Worm (Caenorhabditis elegans) whole organism, mixed stage, embryonic: ENCODE results near the gene znf-474.
A peak's percentile ranks its signal among the peaks of the same experiment; 100 is the strongest.

Experiments
- M03D4.4 ChIP-seq: sonication (generic microtip); optimal IDR thresholded peaks from 2 replicates; lab custom pipeline; 2017; ENCODE audit warnings: mild to moderate bottlenecking, missing genetic modification characterization, missing compliant biosample characterization
- bed-3 ChIP-seq: fragments of 200-800 bp; sonication (Bioruptor generic); optimal IDR thresholded peaks from 3 replicates; lab custom pipeline; 2018; ENCODE audit warnings: mild to moderate bottlenecking, missing genetic modification characterization, moderate library complexity, missing compliant biosample characterization
- blmp-1 ChIP-seq: fragments of 150-350 bp; optimal IDR thresholded peaks from 2 replicates; lab custom pipeline; 2014; ENCODE audit warnings: missing biosample characterization, missing genetic modification characterization
- ceh-39 ChIP-seq: fragments of 150-350 bp; optimal IDR thresholded peaks from 2 replicates; lab custom pipeline; 2014; ENCODE audit warnings: missing biosample characterization, missing genetic modification characterization
- ceh-43 ChIP-seq: fragments of 200-800 bp; sonication (Bioruptor generic); optimal IDR thresholded peaks from 2 replicates; lab custom pipeline; 2018; ENCODE audit warnings: mild to moderate bottlenecking, missing genetic modification characterization, moderate library complexity, missing compliant biosample characterization
- ceh-83 ChIP-seq: fragments of 200-800 bp; sonication (Bioruptor generic); optimal IDR thresholded peaks from 2 replicates; lab custom pipeline; 2018; ENCODE audit warnings: mild to moderate bottlenecking, missing genetic modification characterization, missing compliant biosample characterization
- ces-1 ChIP-seq: fragments of 150-350 bp; optimal IDR thresholded peaks from 2 replicates; lab custom pipeline; 2014; ENCODE audit warnings: missing biosample characterization, missing genetic modification reagents, missing genetic modification characterization
- cnd-1 ChIP-seq: fragments of 200-800 bp; sonication (Bioruptor generic); optimal IDR thresholded peaks from 2 replicates; lab custom pipeline; 2018; ENCODE audit warnings: mild to moderate bottlenecking, missing genetic modification characterization, missing compliant biosample characterization
- drap-1 ChIP-seq: fragments of 200-800 bp; sonication (Bioruptor generic); optimal IDR thresholded peaks from 3 replicates; lab custom pipeline; 2018; ENCODE audit warnings: mild to moderate bottlenecking, missing genetic modification characterization, missing compliant biosample characterization
- elt-1 ChIP-seq: sonication (generic microtip); optimal IDR thresholded peaks from 2 replicates; lab custom pipeline; 2017; ENCODE audit warnings: missing genetic modification characterization, mild to moderate bottlenecking, missing compliant biosample characterization, antibody characterized with exemption, moderate library complexity, borderline replicate concordance; ENCODE audit not compliant: insufficient read depth
- elt-3 ChIP-seq: fragments of 150-350 bp; optimal IDR thresholded peaks from 2 replicates; lab custom pipeline; 2014; ENCODE audit warnings: missing biosample characterization, missing genetic modification characterization
- flh-1 ChIP-seq: fragments of 200-800 bp; sonication (Bioruptor generic); optimal IDR thresholded peaks from 2 replicates; lab custom pipeline; 2018; ENCODE audit warnings: mild to moderate bottlenecking, missing genetic modification characterization, moderate library complexity, missing compliant biosample characterization
- ham-2 ChIP-seq: fragments of 200-800 bp; sonication (Bioruptor generic); optimal IDR thresholded peaks from 2 replicates; lab custom pipeline; 2018; ENCODE audit warnings: mild to moderate bottlenecking, missing genetic modification characterization, missing compliant biosample characterization
- hlh-1 ChIP-seq: fragments of 150-350 bp; optimal IDR thresholded peaks from 2 replicates; lab custom pipeline; 2014; ENCODE audit warnings: missing biosample characterization, missing genetic modification reagents, missing genetic modification characterization
- lin-13 ChIP-seq: fragments of 150-350 bp; optimal IDR thresholded peaks from 2 replicates; lab custom pipeline; 2014; ENCODE audit warnings: missing biosample characterization, missing genetic modification characterization
- lin-32 ChIP-seq: fragments of 200-800 bp; sonication (Bioruptor generic); optimal IDR thresholded peaks from 2 replicates; lab custom pipeline; 2018; ENCODE audit warnings: mild to moderate bottlenecking, missing genetic modification characterization, missing compliant biosample characterization
- lsy-2 ChIP-seq: fragments of 150-350 bp; optimal IDR thresholded peaks from 2 replicates; lab custom pipeline; 2014; ENCODE audit warnings: missing biosample characterization, missing genetic modification characterization
- mab-5 ChIP-seq: fragments of 150-350 bp; optimal IDR thresholded peaks from 2 replicates; lab custom pipeline; 2014; ENCODE audit warnings: missing biosample characterization, missing genetic modification characterization
- mep-1 ChIP-seq: fragments of 150-350 bp; optimal IDR thresholded peaks from 2 replicates; lab custom pipeline; 2017; ENCODE audit warnings: missing biosample characterization, missing genetic modification reagents, missing genetic modification characterization, inconsistent platforms
- mls-2 ChIP-seq: sonication (generic microtip); optimal IDR thresholded peaks from 2 replicates; lab custom pipeline; 2016; ENCODE audit warnings: mild to moderate bottlenecking, missing genetic modification characterization, moderate library complexity, missing compliant biosample characterization
- nhr-12 ChIP-seq: fragments of 150-350 bp; optimal IDR thresholded peaks from 2 replicates; lab custom pipeline; 2014; ENCODE audit warnings: missing biosample characterization, missing genetic modification characterization
- nhr-2 ChIP-seq: fragments of 150-350 bp; optimal IDR thresholded peaks from 2 replicates; lab custom pipeline; 2014; ENCODE audit warnings: missing biosample characterization, missing genetic modification characterization
- nhr-237 ChIP-seq: fragments of 150-350 bp; optimal IDR thresholded peaks from 2 replicates; lab custom pipeline; 2014; ENCODE audit warnings: missing biosample characterization, missing genetic modification characterization
- nhr-28 ChIP-seq: fragments of 150-350 bp; optimal IDR thresholded peaks from 2 replicates; lab custom pipeline; 2014; ENCODE audit warnings: missing biosample characterization, missing genetic modification characterization
- nhr-76 ChIP-seq: sonication (generic microtip); optimal IDR thresholded peaks from 2 replicates; lab custom pipeline; 2017; ENCODE audit warnings: missing biosample characterization, missing genetic modification characterization
- pha-4 ChIP-seq: fragments of 150-350 bp; optimal IDR thresholded peaks from 2 replicates; lab custom pipeline; 2018; ENCODE audit warnings: missing biosample characterization, missing genetic modification reagents, missing genetic modification characterization
- sem-2 ChIP-seq: fragments of 200-800 bp; sonication (Bioruptor generic); optimal IDR thresholded peaks from 2 replicates; lab custom pipeline; 2018; ENCODE audit warnings: mild to moderate bottlenecking, missing genetic modification characterization, missing compliant biosample characterization
- snpc-4 ChIP-seq: fragments of 150-350 bp; optimal IDR thresholded peaks from 2 replicates; lab custom pipeline; 2014; ENCODE audit warnings: missing biosample characterization, missing genetic modification characterization
- sptf-1 ChIP-seq: sonication (generic microtip); optimal IDR thresholded peaks from 2 replicates; lab custom pipeline; 2017; ENCODE audit warnings: mild to moderate bottlenecking, missing genetic modification characterization, moderate library complexity, missing compliant biosample characterization
- tbx-8 ChIP-seq: fragments of 200-800 bp; sonication (Bioruptor generic); optimal IDR thresholded peaks from 2 replicates; lab custom pipeline; 2018; ENCODE audit warnings: mild to moderate bottlenecking, missing genetic modification characterization, moderate library complexity, missing compliant biosample characterization
- unc-120 ChIP-seq: sonication (generic microtip); optimal IDR thresholded peaks from 2 replicates; lab custom pipeline; 2017; ENCODE audit warnings: missing genetic modification characterization, missing compliant biosample characterization; ENCODE audit not compliant: poor library complexity, severe bottlenecking
- unc-39 ChIP-seq: fragments of 150-350 bp; optimal IDR thresholded peaks from 2 replicates; lab custom pipeline; 2014; ENCODE audit warnings: missing biosample characterization, missing genetic modification characterization
- unc-62 ChIP-seq: fragments of 150-350 bp; optimal IDR thresholded peaks from 2 replicates; lab custom pipeline; 2014; ENCODE audit warnings: missing biosample characterization, missing genetic modification reagents, missing genetic modification characterization
- zip-8 ChIP-seq: fragments of 150-350 bp; optimal IDR thresholded peaks from 2 replicates; lab custom pipeline; 2014; ENCODE audit warnings: missing biosample characterization, missing genetic modification characterization
- ztf-11 ChIP-seq: fragments of 150-350 bp; optimal IDR thresholded peaks from 2 replicates; lab custom pipeline; 2014; ENCODE audit warnings: missing biosample characterization, missing genetic modification characterization

The znf-474 gene

DNA sequence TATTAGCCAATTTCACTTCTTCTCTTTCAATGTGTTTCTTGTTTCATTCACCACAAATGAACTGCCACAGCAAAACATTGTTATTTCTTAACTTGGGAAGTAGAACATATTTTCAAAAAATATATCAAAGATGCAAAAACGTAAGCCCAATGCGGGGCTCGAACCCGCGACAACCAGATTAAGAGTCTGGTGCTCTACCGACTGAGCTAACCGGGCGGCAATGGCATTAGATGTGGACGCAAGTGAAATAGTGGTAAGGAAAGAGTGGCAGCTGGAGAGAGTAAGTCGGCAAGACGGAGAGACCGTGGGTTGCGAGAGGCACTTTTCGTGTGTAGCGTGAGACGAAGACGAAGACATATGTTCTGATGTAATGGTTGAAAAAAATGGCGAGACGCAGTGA, 43.7 kb upstream of the znf-474 start:
- TF ChIP-seq lin-32, result peak; percentile 96
- peak; percentile 98 for TF ChIP-seq drap-1 (GFP tag; lab: Kevin White, UChicago)
- peak; percentile 91 for TF ChIP-seq flh-1 (GFP tag; lab: Kevin White, UChicago)
- no peak for TF ChIP-seq zip-8 (tag; lab: Kevin White, UChicago)
- TF ChIP-seq tbx-8 (GFP tag; lab: Kevin White, UChicago), result peak; percentile 93
- TF ChIP-seq bed-3 (GFP tag; lab: Kevin White, UChicago), result peak; percentile 92
- TF ChIP-seq nhr-28, result peak; percentile 75
- TF ChIP-seq nhr-237 (tag; lab: Kevin White, UChicago), result peak; percentile 60
- TF ChIP-seq elt-1 (tag; lab: Kevin White, UChicago), result no peak
- peak; percentile 98 for TF ChIP-seq sptf-1 (tag; lab: Kevin White, UChicago)
- peak; percentile 79 for TF ChIP-seq pha-4 (tag; lab: Kevin White, UChicago)
- TF ChIP-seq sem-2 (GFP tag; lab: Kevin White, UChicago), result peak; percentile 95
- peak; percentile 31 for TF ChIP-seq lsy-2
- peak; percentile 81 for TF ChIP-seq mep-1 (tag; lab: Kevin White, UChicago)
- TF ChIP-seq mab-5, result no peak
- TF ChIP-seq hlh-1 (tag; lab: Kevin White, UChicago), result peak; percentile 62
- peak; percentile 94 for TF ChIP-seq ces-1 (GFP tag; lab: Kevin White, UChicago)
- peak; percentile 70 for TF ChIP-seq nhr-12 (tag; lab: Kevin White, UChicago)
- TF ChIP-seq ham-2 (GFP tag; lab: Kevin White, UChicago), result peak; percentile 97
- no peak for TF ChIP-seq nhr-2 (tag; lab: Kevin White, UChicago)
- TF ChIP-seq unc-39, result peak; percentile 46
- TF ChIP-seq ceh-43 (GFP tag; lab: Kevin White, UChicago), result peak; percentile 94
- no peak for TF ChIP-seq mls-2 (tag; lab: Kevin White, UChicago)
- no peak for TF ChIP-seq blmp-1 (tag; lab: Kevin White, UChicago)
- TF ChIP-seq ztf-11 (tag; lab: Kevin White, UChicago), result peak; percentile 83
- peak; percentile 96 for TF ChIP-seq M03D4.4 (tag; lab: Kevin White, UChicago)
- TF ChIP-seq nhr-76, result peak; percentile 77
- TF ChIP-seq lin-13 (tag; lab: Kevin White, UChicago), result peak; percentile 42
- peak; percentile 3 for TF ChIP-seq elt-3 (tag; lab: Kevin White, UChicago)
- TF ChIP-seq ceh-83 (GFP tag; lab: Kevin White, UChicago), result peak; percentile 98
- peak; percentile 98 for TF ChIP-seq unc-120 (tag; lab: Kevin White, UChicago)
- TF ChIP-seq snpc-4 (tag; lab: Kevin White, UChicago), result no peak
- no peak for TF ChIP-seq ceh-39 (tag; lab: Kevin White, UChicago)
- peak; percentile 98 for TF ChIP-seq cnd-1 (tag; lab: Kevin White, UChicago)
- peak; percentile 71 for TF ChIP-seq unc-62 (GFP tag; lab: Kevin White, UChicago)
- TF ChIP-seq, all 35 proteins: peak for 27

DNA sequence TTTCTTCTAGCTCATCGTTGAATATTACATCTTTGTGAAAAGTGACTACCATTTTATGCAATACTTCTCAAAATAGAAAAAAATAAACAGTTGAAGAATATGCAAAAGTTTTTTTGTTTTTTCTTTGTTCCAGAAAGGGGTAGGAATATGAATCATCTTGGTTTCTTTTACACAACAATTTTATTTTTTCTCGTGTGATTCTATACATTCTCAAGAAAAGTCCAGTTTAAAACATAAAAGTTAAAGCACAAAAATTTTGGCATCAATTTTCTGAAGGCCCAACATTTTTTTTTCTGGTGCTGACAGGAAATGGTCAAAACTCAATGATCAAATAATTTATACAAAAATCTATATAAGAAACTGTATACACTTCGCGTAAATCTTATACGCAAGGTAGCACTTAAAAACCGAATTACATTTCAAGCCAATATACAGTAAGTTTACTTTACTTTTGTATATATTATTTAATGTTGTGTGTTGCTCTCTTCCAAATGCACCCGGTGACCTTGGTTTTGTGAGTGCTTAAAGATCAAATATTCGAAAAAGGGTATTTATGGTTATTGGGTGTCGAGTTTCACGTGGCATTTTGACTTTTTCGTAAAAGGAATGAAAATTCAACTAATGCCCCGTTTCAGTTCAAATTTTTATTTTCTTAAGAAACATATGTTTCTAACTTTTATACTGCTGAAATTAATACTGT, 41.1 kb upstream of the znf-474 start, which contains the start of the genes W03G11.2 and lgc-13:
W03G11.2 (minus strand) TSS at position 101 of the 700 bp plus-strand sequence.
lgc-13 (plus strand) TSS at position 650 of the 700 bp plus-strand sequence.
- no peak for TF ChIP-seq ham-2 (GFP tag; lab: Kevin White, UChicago)
- no peak for TF ChIP-seq blmp-1 (tag; lab: Kevin White, UChicago)
- TF ChIP-seq flh-1 (GFP tag; lab: Kevin White, UChicago), result no peak
- no peak for TF ChIP-seq mab-5
- no peak for TF ChIP-seq unc-62 (GFP tag; lab: Kevin White, UChicago)
- TF ChIP-seq ceh-83 (GFP tag; lab: Kevin White, UChicago), result no peak
- TF ChIP-seq mls-2 (tag; lab: Kevin White, UChicago), result no peak
- TF ChIP-seq ztf-11 (tag; lab: Kevin White, UChicago), result no peak
- no peak for TF ChIP-seq cnd-1 (tag; lab: Kevin White, UChicago)
- no peak for TF ChIP-seq lin-32
- TF ChIP-seq nhr-237 (tag; lab: Kevin White, UChicago), result no peak
- no peak for TF ChIP-seq ceh-39 (tag; lab: Kevin White, UChicago)
- no peak for TF ChIP-seq tbx-8 (GFP tag; lab: Kevin White, UChicago)
- TF ChIP-seq nhr-28, result no peak
- TF ChIP-seq drap-1 (GFP tag; lab: Kevin White, UChicago), result no peak
- no peak for TF ChIP-seq ces-1 (GFP tag; lab: Kevin White, UChicago)
- no peak for TF ChIP-seq pha-4 (tag; lab: Kevin White, UChicago)
